Fruit fly (Drosophila melanogaster): ENCODE results near the gene CG9016.

CG9016 gene

dm6 chr2L:5945651-5946547 lies 22.4 kb upstream of the CG9016 start (continued):
- no peak for TF ChIP-seq shn (GFP tag; optimal IDR thresholded peaks at IDR 0.05)
- TF ChIP-seq Dp (GFP tag; optimal IDR thresholded peaks at IDR 0.05): no peak
- no peak for TF ChIP-seq HLH3B (GFP tag; IDR thresholded peaks at IDR 0.05)
- no peak for TF ChIP-seq psq (GFP tag; optimal IDR thresholded peaks at IDR 0.05)
- no peak; the same call in 1 of the 2 replicates for TF ChIP-seq CG14014 (GFP tag; IDR thresholded peaks at IDR 0.05)
- TF ChIP-seq seq (GFP tag; IDR thresholded peaks at IDR 0.05): no peak
- no peak for TF ChIP-seq CHES-1-like (GFP tag; optimal IDR thresholded peaks at IDR 0.05)
- no peak for TF ChIP-seq C15 (GFP tag; IDR thresholded peaks at IDR 0.05)
- no peak for TF ChIP-seq hb (GFP tag; IDR thresholded peaks at IDR 0.05; ENCODE audit: partially characterized antibody)
- no peak for TF ChIP-seq HLHmδ (GFP tag; optimal IDR thresholded peaks at IDR 0.05)
- no peak for TF ChIP-seq kay (GFP tag; optimal IDR thresholded peaks at IDR 0.05)
- 0 out of 3 replicates have a peak, but pooled peaks have one; percentile 34 for TF ChIP-seq CG2199 (GFP tag; IDR thresholded peaks at IDR 0.05)
- no peak for TF ChIP-seq CG3726 (GFP tag; IDR thresholded peaks at IDR 0.05)
- TF ChIP-seq repo (GFP tag; optimal IDR thresholded peaks at IDR 0.05): no peak
- TF ChIP-seq Pdp1 (GFP tag; optimal IDR thresholded peaks at IDR 0.05): peak in 1 of 2 experiments; percentile 8
- TF ChIP-seq trem (tag; optimal IDR thresholded peaks at IDR 0.05): no peak
- TF ChIP-seq Mes4 (GFP tag; optimal IDR thresholded peaks at IDR 0.05): no peak
- TF ChIP-seq br (optimal IDR thresholded peaks at IDR 0.05): no peak
- no peak for TF ChIP-seq Ptx1 (GFP tag; IDR thresholded peaks at IDR 0.05)
- no peak for TF ChIP-seq Drgx (GFP tag; IDR thresholded peaks at IDR 0.05)
- TF ChIP-seq Doc3 (GFP tag; IDR thresholded peaks at IDR 0.05; ENCODE audit: partially characterized antibody): no peak
- peak; percentile 45 for TF ChIP-seq Ets65A (GFP tag)
- TF ChIP-seq Dad (GFP tag; optimal IDR thresholded peaks at IDR 0.05): no peak
- TF ChIP-seq ttk (GFP tag; IDR thresholded peaks at IDR 0.05): no peak
- peak; percentile 84 for TF ChIP-seq Med (GFP tag)
- TF ChIP-seq CG3163 (GFP tag; optimal IDR thresholded peaks at IDR 0.05): no peak
- TF ChIP-seq ham (GFP tag; IDR thresholded peaks at IDR 0.05): no peak
- TF ChIP-seq emc (GFP tag; optimal IDR thresholded peaks at IDR 0.05): peak; percentile 20
- no peak for TF ChIP-seq Sox102F (GFP tag; optimal IDR thresholded peaks at IDR 0.05)
- no peak for TF ChIP-seq CG33213 (GFP tag; optimal IDR thresholded peaks at IDR 0.05)
- TF ChIP-seq D19B (GFP tag; optimal IDR thresholded peaks at IDR 0.05): no peak
- no peak for TF ChIP-seq PHDP (tag; optimal IDR thresholded peaks at IDR 0.05)
- TF ChIP-seq run (tag; optimal IDR thresholded peaks at IDR 0.05): no peak
- TF ChIP-seq CG31365 (tag; optimal IDR thresholded peaks at IDR 0.05): no peak
- TF ChIP-seq CG6765 (GFP tag; optimal IDR thresholded peaks at IDR 0.05): no peak
- no peak for TF ChIP-seq chn (GFP tag; optimal IDR thresholded peaks at IDR 0.05)
- TF ChIP-seq lov (optimal IDR thresholded peaks at IDR 0.05): no peak
- no peak for TF ChIP-seq lov (GFP tag; IDR thresholded peaks at IDR 0.05)
- TF ChIP-seq Asciz (GFP tag; optimal IDR thresholded peaks at IDR 0.05): no peak
- TF ChIP-seq CG32772 (GFP tag; IDR thresholded peaks at IDR 0.05): no peak
- TF ChIP-seq cato (GFP tag; optimal IDR thresholded peaks at IDR 0.05; ENCODE audit: borderline replicate concordance): no peak
- no peak for TF ChIP-seq CG9727 (GFP tag; optimal IDR thresholded peaks at IDR 0.05)
- 0 out of 3 replicates have a peak, but pooled peaks have one; percentile 54 for TF ChIP-seq dysf (GFP tag; IDR thresholded peaks at IDR 0.05)
- no peak for TF ChIP-seq CG42726 (GFP tag; IDR thresholded peaks at IDR 0.05; ENCODE audit: partially characterized antibody)
- TF ChIP-seq CG8290 (GFP tag; optimal IDR thresholded peaks at IDR 0.05): no peak
- TF ChIP-seq CG8290 (tag; optimal IDR thresholded peaks at IDR 0.05): peak in 1 of 2 experiments; percentile 54
- TF ChIP-seq ftz-f1 (GFP tag; optimal IDR thresholded peaks at IDR 0.05): peak; percentile 81
- TF ChIP-seq kah (GFP tag; optimal IDR thresholded peaks at IDR 0.05): no peak
- TF ChIP-seq bbx (GFP tag; IDR thresholded peaks at IDR 0.05; ENCODE audit: partially characterized antibody): no peak
- no peak for TF ChIP-seq CG10543 (GFP tag; optimal IDR thresholded peaks at IDR 0.05)
- TF ChIP-seq jigr1 (GFP tag; IDR thresholded peaks at IDR 0.05): no peak

Measured in whole organism, embryonic.